Fruit fly (Drosophila melanogaster) whole organism, pupa: ENCODE data around the gene Sgs1.

Source experiments
- CG34367 ChIP-seq: fragments of 200-800 bp; sonication (Bioruptor generic); optimal IDR thresholded peaks from 2 replicates; lab custom pipeline; 2018; ENCODE audit warnings: missing biosample characterization, mild to moderate bottlenecking, missing genetic modification characterization
- D1 ChIP-seq: fragments of 200-800 bp; sonication (Bioruptor generic); optimal IDR thresholded peaks from 2 replicates; lab custom pipeline; 2018; ENCODE audit warnings: missing biosample characterization, mild to moderate bottlenecking, missing genetic modification characterization, moderate library complexity
- Pif1A ChIP-seq: fragments of 200-800 bp; sonication (Bioruptor generic); optimal IDR thresholded peaks from 3 replicates; lab custom pipeline; 2016; ENCODE audit warnings: missing biosample characterization, missing genetic modification characterization
- rn ChIP-seq: fragments of 200-800 bp; sonication (Bioruptor generic); IDR thresholded peaks from 2 replicates; pipeline ENCODE4 v1.3.6; 2022; ENCODE audit warnings: missing biosample characterization, missing genetic modification characterization

dm6 chr2L:4936325-4936869, 812 bp upstream of the Sgs1 start, which contains the start of gene hoe2:
- TF ChIP-seq CG34367 (no peak), Pif1A (GFP tag; lab: Kevin White, UChicago) (no peak), D1 (tag; lab: Kevin White, UChicago) (no peak), rn (GFP tag; lab: Robert Waterston, UW) (no peak)
